Worm (Caenorhabditis elegans) whole organism, L4/young adult: ENCODE results near the gene E02H4.4.

Experiments
- W03F9.2 ChIP-seq: fragments of 150-350 bp; optimal IDR thresholded peaks from 2 replicates; lab custom pipeline; 2014; ENCODE audit warnings: missing biosample characterization, missing genetic modification characterization
- dao-5 ChIP-seq: sonication (generic microtip); optimal IDR thresholded peaks from 2 replicates; lab custom pipeline; 2016; ENCODE audit warnings: missing genotype, missing genetic modification characterization, moderate library complexity, missing compliant biosample characterization
- him-1 ChIP-seq: sonication (generic microtip); optimal IDR thresholded peaks from 2 replicates; lab custom pipeline; 2016; ENCODE audit warnings: missing genotype, missing genetic modification reagents, missing genetic modification characterization, missing compliant biosample characterization

DNA sequence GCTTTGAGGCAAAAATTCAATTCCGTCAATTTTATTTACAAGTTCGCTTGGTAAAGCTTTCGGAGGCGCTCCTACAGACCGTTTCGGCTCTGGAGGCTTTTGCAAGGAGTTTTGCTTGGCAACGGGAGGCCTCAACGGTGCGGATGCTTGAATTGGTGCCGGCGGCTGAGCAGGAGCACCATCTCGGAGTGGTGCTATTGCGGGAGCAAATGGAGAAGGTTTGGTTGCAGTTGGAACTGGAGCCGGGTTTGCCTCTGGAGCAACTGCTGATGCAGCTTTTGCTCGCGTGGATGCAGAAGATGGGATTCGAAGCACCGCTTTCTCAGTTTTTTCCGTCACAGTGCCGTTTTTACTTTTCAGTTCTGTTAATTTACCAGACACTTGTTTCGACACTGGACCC is 32.2 kb downstream of the E02H4.4 start:
- TF ChIP-seq him-1 (no peak), dao-5 (tag; lab: Kevin White, UChicago) (no peak), W03F9.2 (tag; lab: Kevin White, UChicago) (no peak)
